Worm (Caenorhabditis elegans) whole organism, late embryonic: ENCODE data around the gene cyp-25A3.

ENCODE experiments used
- pag-3 ChIP-seq: sonication (generic microtip); optimal IDR thresholded peaks from 2 replicates; lab custom pipeline; 2016; ENCODE audit warnings: missing compliant biosample characterization, missing genetic modification characterization, borderline replicate concordance
- rnt-1 ChIP-seq: sonication (generic microtip); optimal IDR thresholded peaks from 2 replicates; lab custom pipeline; 2016; ENCODE audit warnings: missing genetic modification characterization, missing compliant biosample characterization

DNA sequence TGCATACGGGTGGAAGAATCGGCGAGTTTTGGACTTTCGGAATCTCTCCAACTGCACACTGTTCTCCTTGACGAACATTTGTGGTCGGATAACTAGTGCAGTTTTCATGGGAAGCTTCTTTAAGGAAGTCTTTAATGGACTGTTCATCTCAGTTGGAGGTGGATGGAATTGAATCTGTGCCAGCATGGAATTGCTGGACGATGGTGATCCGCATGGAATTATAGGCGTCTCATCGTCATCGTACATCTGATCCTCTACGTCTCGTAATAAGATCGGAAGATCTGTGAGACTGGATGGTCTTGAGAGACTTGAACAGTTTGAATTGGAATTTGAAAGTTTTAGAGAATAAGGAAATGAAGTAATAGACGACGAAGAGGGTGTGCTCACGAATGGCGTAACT, 33.4 kb upstream of the cyp-25A3 start:
- TF ChIP-seq rnt-1 (tag; lab: Kevin White, UChicago) (no peak), pag-3 (tag; lab: Kevin White, UChicago) (no peak)
